Fruit fly (Drosophila melanogaster) whole organism, pupa: ENCODE data around the gene aph-1.

ENCODE experiments used
- CG10348 ChIP-seq: fragments of 200-800 bp; sonication (Bioruptor generic); IDR thresholded peaks from 2 replicates; pipeline ENCODE4 v1.3.6; 2022; ENCODE audit warnings: missing biosample characterization, missing genetic modification characterization
- CG12605 ChIP-seq: fragments of 200-800 bp; sonication (Bioruptor generic); IDR thresholded peaks from 2 replicates; pipeline ENCODE4 v1.3.6; 2022; ENCODE audit warnings: missing biosample characterization, missing genetic modification characterization
- CG13204 ChIP-seq: fragments of 200-800 bp; sonication (Bioruptor generic); optimal IDR thresholded peaks from 2 replicates; lab custom pipeline; 2018; ENCODE audit warnings: missing biosample characterization, mild to moderate bottlenecking, missing genetic modification characterization, moderate library complexity
- CG14655 ChIP-seq: fragments of 200-800 bp; sonication (Bioruptor generic); optimal IDR thresholded peaks from 3 replicates; lab custom pipeline; 2017; ENCODE audit warnings: mild to moderate bottlenecking, missing biosample characterization, missing genetic modification reagents, missing genetic modification characterization
- CG15710 ChIP-seq: fragments of 200-800 bp; sonication (Bioruptor generic); optimal IDR thresholded peaks from 2 replicates; lab custom pipeline; 2018; ENCODE audit warnings: missing biosample characterization, mild to moderate bottlenecking, missing genetic modification characterization, moderate library complexity
- CG17806 ChIP-seq: fragments of 200-800 bp; sonication (Bioruptor generic); optimal IDR thresholded peaks from 2 replicates; lab custom pipeline; 2018; ENCODE audit warnings: missing biosample characterization, mild to moderate bottlenecking, missing genetic modification characterization, moderate library complexity
- CG32121 ChIP-seq: fragments of 200-800 bp; sonication (Bioruptor generic); IDR thresholded peaks from 2 replicates; pipeline ENCODE4 v1.3.6; 2022; ENCODE audit warnings: missing biosample characterization, missing genetic modification characterization
- CG34367 ChIP-seq: fragments of 200-800 bp; sonication (Bioruptor generic); optimal IDR thresholded peaks from 2 replicates; lab custom pipeline; 2018; ENCODE audit warnings: missing biosample characterization, mild to moderate bottlenecking, missing genetic modification characterization
- CG4496 ChIP-seq: fragments of 200-800 bp; sonication (Bioruptor generic); IDR thresholded peaks from 3 replicates; pipeline ENCODE4 v1.3.6; 2022; ENCODE audit warnings: missing biosample characterization, missing genetic modification characterization
- CG8159 ChIP-seq: fragments of 200-800 bp; sonication (Bioruptor generic); optimal IDR thresholded peaks from 3 replicates; lab custom pipeline; 2018; ENCODE audit warnings: missing biosample characterization, mild to moderate bottlenecking, missing genetic modification characterization, moderate library complexity
- CG8301 ChIP-seq: fragments of 200-800 bp; sonication (Bioruptor generic); optimal IDR thresholded peaks from 2 replicates; lab custom pipeline; 2018; ENCODE audit warnings: missing biosample characterization, mild to moderate bottlenecking, missing genetic modification characterization
- CG9948 ChIP-seq: fragments of 200-800 bp; sonication (Bioruptor generic); optimal IDR thresholded peaks from 2 replicates; lab custom pipeline; 2018; ENCODE audit warnings: missing biosample characterization, mild to moderate bottlenecking, missing genetic modification characterization, moderate library complexity
- D1 ChIP-seq: fragments of 200-800 bp; sonication (Bioruptor generic); optimal IDR thresholded peaks from 2 replicates; lab custom pipeline; 2018; ENCODE audit warnings: missing biosample characterization, mild to moderate bottlenecking, missing genetic modification characterization, moderate library complexity
- EcR ChIP-seq: fragments of 200-800 bp; sonication (Bioruptor generic); optimal IDR thresholded peaks from 3 replicates; lab custom pipeline; 2019; ENCODE audit warnings: missing biosample characterization, missing genetic modification characterization, mild to moderate bottlenecking, moderate library complexity, missing genetic modification reagents
- Ets98B ChIP-seq: fragments of 200-800 bp; sonication (Bioruptor generic); IDR thresholded peaks from 2 replicates; pipeline ENCODE4 v1.3.6; 2022; ENCODE audit warnings: missing biosample characterization, missing genetic modification characterization
- Pif1A ChIP-seq: fragments of 200-800 bp; sonication (Bioruptor generic); optimal IDR thresholded peaks from 3 replicates; lab custom pipeline; 2016; ENCODE audit warnings: missing biosample characterization, missing genetic modification characterization
- Pif1B ChIP-seq: fragments of 200-800 bp; sonication (Bioruptor generic); optimal IDR thresholded peaks from 3 replicates; lab custom pipeline; 2016; ENCODE audit warnings: missing biosample characterization, missing genetic modification characterization
- Snoo ChIP-seq: fragments of 200-800 bp; sonication (Bioruptor generic); optimal IDR thresholded peaks from 3 replicates; lab custom pipeline; 2017; ENCODE audit warnings: missing biosample characterization, mild to moderate bottlenecking, missing genetic modification characterization, inconsistent platforms
- fd96Ca ChIP-seq: fragments of 200-800 bp; sonication (Bioruptor generic); IDR thresholded peaks from 3 replicates; pipeline ENCODE4 v1.3.6; 2022; ENCODE audit warnings: missing biosample characterization, missing genetic modification characterization
- gl ChIP-seq: fragments of 200-800 bp; sonication (Bioruptor generic); optimal IDR thresholded peaks from 2 replicates; lab custom pipeline; 2018; ENCODE audit warnings: missing biosample characterization, mild to moderate bottlenecking, missing genetic modification characterization
- rn ChIP-seq: fragments of 200-800 bp; sonication (Bioruptor generic); IDR thresholded peaks from 2 replicates; pipeline ENCODE4 v1.3.6; 2022; ENCODE audit warnings: missing biosample characterization, missing genetic modification characterization

Gene aph-1

DNA sequence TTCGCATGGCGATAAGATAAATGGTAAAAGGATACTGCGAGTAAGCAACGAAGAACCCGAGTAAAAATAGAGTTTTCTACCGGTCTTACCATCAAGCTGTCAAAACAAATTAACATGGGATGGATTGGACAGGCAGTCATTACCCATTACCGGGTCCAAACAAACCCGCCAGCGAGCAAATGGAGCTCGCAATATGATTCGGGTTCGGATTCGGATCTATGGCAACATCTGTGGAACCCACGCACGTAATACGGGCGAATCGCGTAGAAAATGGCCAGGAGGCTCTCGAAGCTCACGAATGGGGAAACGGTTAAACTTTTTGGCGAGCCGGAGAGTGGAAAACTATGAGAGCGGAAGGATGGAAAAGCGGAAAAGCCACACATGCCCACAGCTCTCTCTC is 31.2 kb downstream of the aph-1 start:
- TF ChIP-seq Pif1B (GFP tag; lab: Kevin White, UChicago), result no peak
- TF ChIP-seq CG34367, result no peak
- TF ChIP-seq gl (tag; lab: Kevin White, UChicago), result no peak

dm6 chr2L:2799909-2800478 is 34.0 kb downstream of the aph-1 start, which contains the start of gene Syt1:
Syt1 (minus strand) TSS chr2L:2799979.
- TF ChIP-seq Pif1A (peak; percentile 0), EcR (GFP tag; lab: Kevin White, UChicago) (no peak), Pif1B (GFP tag; lab: Kevin White, UChicago) (no peak), CG10348 (GFP tag; lab: Robert Waterston, UW) (no peak), CG13204 (GFP tag; lab: Kevin White, UChicago) (no peak), Ets98B (no peak), D1 (tag; lab: Kevin White, UChicago) (no peak), CG4496 (GFP tag; lab: Robert Waterston, UW) (0 out of 3 replicates have a peak, but pooled peaks have one; percentile 9)

dm6 chr2L:2800956-2801776 is 35.1 kb downstream of the aph-1 start:
- no peak for TF ChIP-seq CG13204 (GFP tag; lab: Kevin White, UChicago)
- TF ChIP-seq CG9948 (tag; lab: Kevin White, UChicago), result no peak
- TF ChIP-seq CG10348 (GFP tag; lab: Robert Waterston, UW), result no peak
- TF ChIP-seq CG15710 (tag; lab: Kevin White, UChicago), result no peak
- no peak for TF ChIP-seq CG34367
- TF ChIP-seq EcR (GFP tag; lab: Kevin White, UChicago), result no peak
- no peak for TF ChIP-seq Snoo (tag; lab: Kevin White, UChicago)
- no peak for TF ChIP-seq CG8159 (tag; lab: Kevin White, UChicago)

dm6 chr2L:2802527-2802926 is 36.5 kb downstream of the aph-1 start:
- TF ChIP-seq Snoo (tag; lab: Kevin White, UChicago), result peak; percentile 25
- TF ChIP-seq Ets98B, result peak; percentile 51; the same call in 1 of the 2 replicates
- no peak for TF ChIP-seq CG10348 (GFP tag; lab: Robert Waterston, UW)
- no peak for TF ChIP-seq CG9948 (tag; lab: Kevin White, UChicago)
- TF ChIP-seq CG8301, result peak; percentile 46
- peak; percentile 27 for TF ChIP-seq EcR (GFP tag; lab: Kevin White, UChicago)
- TF ChIP-seq CG17806 (tag; lab: Kevin White, UChicago), result peak; percentile 28
- no peak for TF ChIP-seq rn (GFP tag; lab: Robert Waterston, UW)
- peak; percentile 45; the same call in 1 of the 3 replicates for TF ChIP-seq CG4496 (GFP tag; lab: Robert Waterston, UW)
- peak; percentile 35 for TF ChIP-seq CG15710 (tag; lab: Kevin White, UChicago)
- TF ChIP-seq Pif1B (GFP tag; lab: Kevin White, UChicago), result peak; percentile 24
- peak; percentile 79 for TF ChIP-seq CG13204 (GFP tag; lab: Kevin White, UChicago)
- peak; percentile 36 for TF ChIP-seq CG8159 (tag; lab: Kevin White, UChicago)
- peak; percentile 46 for TF ChIP-seq CG34367
- no peak for TF ChIP-seq CG32121 (GFP tag; lab: Robert Waterston, UW)
- peak; percentile 87 for TF ChIP-seq gl (tag; lab: Kevin White, UChicago)
- TF ChIP-seq CG14655 (GFP tag; lab: Kevin White, UChicago), result peak; percentile 64
- TF ChIP-seq D1 (tag; lab: Kevin White, UChicago), result no peak
- peak; percentile 46; the same call in 1 of the 3 replicates for TF ChIP-seq fd96Ca (GFP tag; lab: Robert Waterston, UW)
- peak; percentile 39 for TF ChIP-seq Pif1A
- TF ChIP-seq CG12605, result peak; percentile 68; the same call in 1 of the 2 replicates

dm6 chr2L:2804634-2805311 is 38.7 kb downstream of the aph-1 start, which contains the start of gene daw:
daw (plus strand) TSS chr2L:2805261.
- TF ChIP-seq CG8159 (tag; lab: Kevin White, UChicago) (peak; percentile 27), CG8301 (peak; percentile 42), CG13204 (GFP tag; lab: Kevin White, UChicago) (peak; percentile 99), CG12605 (peak; percentile 61), CG9948 (tag; lab: Kevin White, UChicago) (no peak), rn (GFP tag; lab: Robert Waterston, UW) (no peak), CG14655 (GFP tag; lab: Kevin White, UChicago) (peak; percentile 55), CG34367 (peak; percentile 41), Snoo (tag; lab: Kevin White, UChicago) (peak; percentile 49), EcR (GFP tag; lab: Kevin White, UChicago) (peak; percentile 27), Ets98B (peak; percentile 72), Pif1B (GFP tag; lab: Kevin White, UChicago) (peak; percentile 79), D1 (tag; lab: Kevin White, UChicago) (no peak), CG15710 (tag; lab: Kevin White, UChicago) (no peak), Pif1A (peak; percentile 77), CG4496 (GFP tag; lab: Robert Waterston, UW) (peak; percentile 85), CG32121 (GFP tag; lab: Robert Waterston, UW) (0 out of 2 replicates have a peak, but pooled peaks have one; percentile 26), CG10348 (GFP tag; lab: Robert Waterston, UW) (no peak), fd96Ca (GFP tag; lab: Robert Waterston, UW) (no peak), CG17806 (tag; lab: Kevin White, UChicago) (peak; percentile 10), gl (tag; lab: Kevin White, UChicago) (peak; percentile 88)
